Worm (Caenorhabditis elegans): ENCODE data around the gene hosl-1.
"Not testable (repeated sequence)": the region's sequence is repeated elsewhere in the genome, so short reads cannot be mapped to it uniquely, and the experiment has no call there.

hosl-1 gene

ce11 chrX:4604185-4604584 is 32.7 kb upstream of the hosl-1 start:
- TF ChIP-seq unc-62 (GFP tag; optimal IDR thresholded peaks at IDR 0.05 in 1 of 2) (peak in 1 of 2 experiments; percentile 74), unc-62 (tag; optimal IDR thresholded peaks at IDR 0.05) (no peak), aha-1 (tag) (peak; percentile 2), mxl-3 (GFP tag; optimal IDR thresholded peaks at IDR 0.05) (no peak), mep-1 (tag; optimal IDR thresholded peaks at IDR 0.05) (no peak), unc-39 (tag; optimal IDR thresholded peaks at IDR 0.05) (no peak), nhr-42 (GFP tag; IDR thresholded peaks at IDR 0.05) (no peak)

DNA sequence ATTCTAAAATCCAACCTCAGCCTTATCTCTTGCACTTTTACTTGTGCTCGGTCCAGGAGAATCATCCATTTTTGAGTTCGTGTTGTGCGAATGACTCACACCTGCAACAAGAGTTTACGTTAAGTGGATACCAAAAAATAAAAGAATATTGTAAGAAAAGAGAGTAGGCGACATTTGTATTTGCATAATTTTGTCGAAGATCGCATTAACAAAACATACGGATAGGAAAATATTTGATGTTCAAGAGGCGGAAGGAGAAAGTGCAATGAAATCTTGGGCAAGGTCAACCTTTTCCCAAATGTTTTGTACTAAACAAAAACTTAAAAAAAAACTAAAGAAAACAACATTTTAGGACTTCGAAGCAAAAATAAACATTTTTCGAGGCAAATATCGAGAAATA is 31.1 kb upstream of the hosl-1 start, which contains the start of gene spat-3:
spat-3 (minus strand) TSS at position 101 of the 400 bp plus-strand sequence.
- no peak for TF ChIP-seq nhr-48 (tag; optimal IDR thresholded peaks at IDR 0.05)

DNA sequence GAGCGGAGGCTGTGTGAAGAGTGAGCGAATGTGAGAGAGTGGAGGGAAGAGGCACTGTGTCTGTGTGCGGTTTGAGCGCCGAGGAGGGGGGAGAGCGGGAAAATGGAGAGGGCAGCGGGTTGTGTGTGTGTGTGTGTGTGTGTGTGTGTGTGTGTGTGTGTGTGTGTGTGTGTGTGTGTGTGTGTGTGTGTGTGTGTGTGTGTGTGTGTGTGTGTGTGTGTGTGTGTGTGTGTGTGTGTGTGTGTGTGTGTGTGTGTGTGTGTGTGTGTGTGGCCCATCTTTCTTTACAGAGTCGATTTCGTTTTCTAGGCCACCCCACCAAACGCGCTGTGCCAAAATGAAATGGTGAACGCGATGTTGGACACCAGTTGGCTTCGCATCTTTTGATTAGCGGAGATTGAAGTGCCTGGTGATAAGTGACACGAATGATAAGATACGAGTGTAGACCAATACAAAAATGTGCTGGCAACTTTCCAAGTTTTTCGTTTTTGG is 30.5 kb upstream of the hosl-1 start:
- peak; percentile 84 for TF ChIP-seq lin-29 (GFP tag; IDR thresholded peaks at IDR 0.05)
- peak; percentile 88 for TF ChIP-seq spr-3 (GFP tag; optimal IDR thresholded peaks at IDR 0.05)
- peak; percentile 64 for TF ChIP-seq nhr-111 (GFP tag; optimal IDR thresholded peaks at IDR 0.05)
- TF ChIP-seq vab-7 (GFP tag; IDR thresholded peaks at IDR 0.05) = peak; percentile 66
- peak; percentile 26 for TF ChIP-seq duxl-1 (tag; optimal IDR thresholded peaks at IDR 0.05; ENCODE audit: poor library complexity)
- peak; percentile 22 for TF ChIP-seq zfp-2 (tag; optimal IDR thresholded peaks at IDR 0.05)
- peak; percentile 94; the same call in 1 of the 2 replicates for TF ChIP-seq pha-4 (GFP tag; IDR thresholded peaks at IDR 0.05)
- not testable (repeated sequence) for TF ChIP-seq pha-4 (tag; optimal IDR thresholded peaks at IDR 0.05)
- TF ChIP-seq F44E2.7 (GFP tag; IDR thresholded peaks at IDR 0.05) = 0 out of 2 replicates have a peak, but pooled peaks have one; percentile 3
- TF ChIP-seq lin-1 (GFP tag; IDR thresholded peaks at IDR 0.05) = peak; percentile 70; the same call in 1 of the 2 replicates
- peak; percentile 57 for TF ChIP-seq nhr-28 (tag; optimal IDR thresholded peaks at IDR 0.05)
- TF ChIP-seq mxl-3 (GFP tag; optimal IDR thresholded peaks at IDR 0.05) = peak; percentile 93
- peak; percentile 76 for TF ChIP-seq rbr-2 (tag; optimal IDR thresholded peaks at IDR 0.05)
- peak; percentile 96 for TF ChIP-seq ctbp-1 (GFP tag; IDR thresholded peaks at IDR 0.05)
- TF ChIP-seq egl-43 (GFP tag; IDR thresholded peaks at IDR 0.05) = peak; percentile 92
- peak in 1 of 2 experiments; percentile 92 for TF ChIP-seq daf-16 (GFP tag; optimal IDR thresholded peaks at IDR 0.05)
- peak; percentile 22 for TF ChIP-seq daf-16 (tag; optimal IDR thresholded peaks at IDR 0.05)
- peak; percentile 76; the same call in 1 of the 2 replicates for TF ChIP-seq php-3 (GFP tag; IDR thresholded peaks at IDR 0.05)
- peak; percentile 51 for TF ChIP-seq nhr-41 (GFP tag; IDR thresholded peaks at IDR 0.05)
- 0 out of 4 replicates have a peak, but pooled peaks of 1 of the 2 experiments have one; percentile 57 for TF ChIP-seq madf-5 (GFP tag; IDR thresholded peaks at IDR 0.05)
- peak; percentile 95 for TF ChIP-seq ceh-20 (GFP tag; IDR thresholded peaks at IDR 0.05)
- peak; percentile 91 for TF ChIP-seq nhr-42 (GFP tag; IDR thresholded peaks at IDR 0.05)
- peak in 1 of 2 experiments; percentile 80 for TF ChIP-seq hif-1 (tag; optimal IDR thresholded peaks at IDR 0.05)
- 0 out of 2 replicates have a peak, but pooled peaks have one; percentile 16 for TF ChIP-seq lim-7 (GFP tag; IDR thresholded peaks at IDR 0.05)
- TF ChIP-seq mdl-1 (tag; optimal IDR thresholded peaks at IDR 0.05) = peak in 1 of 2 experiments; percentile 11
- TF ChIP-seq D1046.2 (GFP tag; IDR thresholded peaks at IDR 0.05) = peak; percentile 53; the same call in 1 of the 2 replicates
- peak; percentile 81 for TF ChIP-seq Y5F2A.4 (GFP tag; optimal IDR thresholded peaks at IDR 0.05)
- TF ChIP-seq aha-1 (tag) = peak; percentile 97
- TF ChIP-seq set-16 (GFP tag; IDR thresholded peaks at IDR 0.05) = peak; percentile 92
- TF ChIP-seq hmg-1.1 (GFP tag; IDR thresholded peaks at IDR 0.05) = peak; percentile 95
- TF ChIP-seq hlh-11 (tag; optimal IDR thresholded peaks at IDR 0.05) = peak; percentile 98
- peak; percentile 76; the same call in 1 of the 2 replicates for TF ChIP-seq zfp-3 (GFP tag; conservative IDR thresholded peaks at IDR 0.05)
- peak; percentile 22 for TF ChIP-seq lin-13 (GFP tag; optimal IDR thresholded peaks at IDR 0.05)
- peak; percentile 92 for TF ChIP-seq saeg-2 (GFP tag; IDR thresholded peaks at IDR 0.05)
- TF ChIP-seq snpc-1.2 (GFP tag; IDR thresholded peaks at IDR 0.05) = peak; percentile 62; the same call in 1 of the 2 replicates
- peak; percentile 86 for TF ChIP-seq madf-9 (GFP tag; conservative IDR thresholded peaks at IDR 0.05)
- peak; percentile 84 for TF ChIP-seq arid-1 (GFP tag; conservative IDR thresholded peaks at IDR 0.05)
- peak; percentile 93 for TF ChIP-seq T26A8.4 (GFP tag; IDR thresholded peaks at IDR 0.05)
- peak; percentile 93 for TF ChIP-seq gei-8 (GFP tag; optimal IDR thresholded peaks at IDR 0.05)
- TF ChIP-seq dmd-6 (GFP tag; IDR thresholded peaks at IDR 0.05) = peak; percentile 88
- TF ChIP-seq mdt-29 (GFP tag; IDR thresholded peaks at IDR 0.05) = peak; percentile 55; the same call in 1 of the 2 replicates
